Worm (Caenorhabditis elegans): ENCODE measurements around the gene col-144.

DNA sequence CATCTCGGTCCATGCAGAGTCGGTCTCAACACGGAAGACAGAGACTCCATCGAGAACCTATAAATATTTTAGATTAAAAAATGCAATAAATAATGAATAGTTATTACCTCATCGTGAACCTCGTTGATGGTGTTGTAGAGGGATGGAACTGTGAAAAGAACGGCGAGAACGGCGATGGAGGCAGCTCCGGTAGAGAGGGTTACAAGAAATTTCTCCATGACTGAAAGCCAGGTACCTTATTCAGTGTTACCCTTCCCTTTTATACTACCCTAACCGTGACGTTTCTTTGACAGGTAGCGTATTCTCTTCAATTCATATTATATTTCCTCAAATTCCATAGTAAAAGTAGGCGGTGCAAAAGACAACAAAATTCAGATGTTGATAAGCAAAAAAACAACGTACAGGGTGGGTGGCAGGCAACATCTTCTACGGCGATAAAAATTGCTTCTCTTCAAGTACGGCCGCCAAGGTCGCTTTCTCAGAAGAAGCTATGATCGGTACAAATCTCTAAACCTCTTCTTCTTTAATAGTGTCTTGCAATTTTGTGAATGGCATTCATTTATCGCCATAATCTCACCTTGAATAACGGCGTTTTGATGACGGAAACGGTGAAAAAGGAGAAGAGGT lies 4.7 kb upstream of the col-144 start, which contains the start of gene col-10:
- TF ChIP-seq fkh-10 (GFP tag; optimal IDR thresholded peaks at IDR 0.05) (no peak), nhr-25 (tag; optimal IDR thresholded peaks at IDR 0.05) (peak; percentile 86), ztf-4 (tag; optimal IDR thresholded peaks at IDR 0.05) (no peak), nhr-12 (tag; optimal IDR thresholded peaks at IDR 0.05) (no peak), skn-1 (tag; optimal IDR thresholded peaks at IDR 0.05) (no peak), nhr-237 (tag; optimal IDR thresholded peaks at IDR 0.05) (no peak), snpc-4 (tag; optimal IDR thresholded peaks at IDR 0.05) (no peak), ceh-82 (tag; optimal IDR thresholded peaks at IDR 0.05) (no peak), mdl-1 (tag; optimal IDR thresholded peaks at IDR 0.05) (no peak), pha-4 (tag; optimal IDR thresholded peaks at IDR 0.05) (no peak)

All from whole organism, L3 larva.